Worm (Caenorhabditis elegans) whole organism, L4 larva: ENCODE measurements around the gene R08C7.1.
A peak's percentile ranks its signal among the peaks of the same experiment; 100 is the strongest.

Source experiments
- D1046.2 ChIP-seq: fragments of 200-800 bp; sonication (Bioruptor generic); IDR thresholded peaks from 2 replicates; pipeline ENCODE4 v1.3.6; 2022; ENCODE audit warnings: missing genetic modification characterization, missing compliant biosample characterization
- F26F4.8 ChIP-seq: fragments of 200-800 bp; sonication (Bioruptor generic); conservative IDR thresholded peaks from 2 replicates; pipeline ENCODE4 v1.3.6; 2022; ENCODE audit warnings: missing genetic modification characterization, missing compliant biosample characterization
- F37D6.2 ChIP-seq: sonication (generic microtip); optimal IDR thresholded peaks from 2 replicates; lab custom pipeline; 2016; ENCODE audit warnings: mild to moderate bottlenecking, missing genetic modification characterization, missing compliant biosample characterization
- Y105C5A.15 ChIP-seq: fragments of 200-800 bp; sonication (Bioruptor generic); IDR thresholded peaks from 2 replicates; pipeline ENCODE4 v1.3.6; 2022; ENCODE audit warnings: missing genetic modification characterization, missing compliant biosample characterization
- Y48G9A.11 ChIP-seq: fragments of 200-800 bp; sonication (Bioruptor generic); IDR thresholded peaks from 2 replicates; pipeline ENCODE4 v1.3.6; 2022; ENCODE audit warnings: missing genetic modification reagents, missing genetic modification characterization, missing compliant biosample characterization
- ZK546.5 ChIP-seq, 2 experiments: sonication (generic microtip); optimal IDR thresholded peaks; 2 replicates each; lab custom pipeline; 2017; ENCODE audit warnings: missing biosample characterization in 2 of 2, missing genetic modification characterization in 2 of 2
- aly-2 ChIP-seq: sonication (generic microtip); optimal IDR thresholded peaks from 2 replicates; lab custom pipeline; 2018; ENCODE audit warnings: missing biosample characterization, missing genetic modification characterization
- arid-1 ChIP-seq: fragments of 200-800 bp; sonication (Bioruptor generic); conservative IDR thresholded peaks from 2 replicates; pipeline ENCODE4 v1.3.6; 2022; ENCODE audit warnings: missing genetic modification reagents, missing genetic modification characterization, missing compliant biosample characterization
- ceh-32 ChIP-seq: sonication (generic microtip); optimal IDR thresholded peaks from 2 replicates; lab custom pipeline; 2016; ENCODE audit warnings: mild to moderate bottlenecking, missing genetic modification characterization, missing compliant biosample characterization; ENCODE audit not compliant: poor library complexity
- ceh-44 ChIP-seq: fragments of 200-800 bp; sonication (Bioruptor generic); IDR thresholded peaks from 2 replicates; pipeline ENCODE4 v1.3.6; 2022; ENCODE audit warnings: missing genetic modification reagents, missing genetic modification characterization, missing compliant biosample characterization
- cey-2 ChIP-seq: sonication (generic microtip); optimal IDR thresholded peaks from 3 replicates; lab custom pipeline; 2017; ENCODE audit warnings: missing genetic modification characterization, mild to moderate bottlenecking, missing compliant biosample characterization, antibody characterized with exemption, borderline replicate concordance; ENCODE audit not compliant: insufficient read depth
- ctbp-1 ChIP-seq: fragments of 200-800 bp; sonication (Bioruptor generic); IDR thresholded peaks from 2 replicates; pipeline ENCODE4 v1.3.6; 2022; ENCODE audit warnings: missing genetic modification reagents, missing genetic modification characterization, missing compliant biosample characterization
- daf-12 ChIP-seq: fragments of 150-350 bp; optimal IDR thresholded peaks from 2 replicates; lab custom pipeline; 2014; ENCODE audit warnings: missing biosample characterization, missing genetic modification reagents, missing genetic modification characterization
- daf-16 ChIP-seq, 3 experiments: sonication (generic microtip); optimal IDR thresholded peaks; 2 replicates each; lab custom pipeline; 2016 to 2017; ENCODE audit warnings: missing genetic modification characterization in 3 of 3, missing genetic modification reagents in 3 of 3, mild to moderate bottlenecking in 2 of 3, missing compliant biosample characterization in 2 of 3, missing biosample characterization in 1 of 3, moderate library complexity in 1 of 3
- daf-8 ChIP-seq: fragments of 200-800 bp; sonication (Bioruptor generic); IDR thresholded peaks from 2 replicates; pipeline ENCODE4 v1.3.6; 2022; ENCODE audit warnings: missing genetic modification characterization, missing compliant biosample characterization
- dmd-6 ChIP-seq: fragments of 200-800 bp; sonication (Bioruptor generic); IDR thresholded peaks from 2 replicates; pipeline ENCODE4 v1.3.6; 2022; ENCODE audit warnings: missing genetic modification reagents, missing genetic modification characterization, missing compliant biosample characterization
- dve-1 ChIP-seq: sonication (generic microtip); optimal IDR thresholded peaks from 2 replicates; lab custom pipeline; 2017; ENCODE audit warnings: antibody characterized with exemption, mild to moderate bottlenecking, missing genetic modification characterization, missing compliant biosample characterization; ENCODE audit not compliant: insufficient read depth
- egl-27 ChIP-seq: sonication (generic microtip); optimal IDR thresholded peaks from 3 replicates; lab custom pipeline; 2017; ENCODE audit warnings: missing biosample characterization, missing genetic modification reagents, missing genetic modification characterization
- egl-43 ChIP-seq: fragments of 200-800 bp; sonication (Bioruptor generic); IDR thresholded peaks from 2 replicates; pipeline ENCODE4 v1.3.6; 2022; ENCODE audit warnings: missing genetic modification reagents, missing genetic modification characterization, missing compliant biosample characterization
- gei-8 ChIP-seq: fragments of 200-800 bp; sonication (Bioruptor generic); optimal IDR thresholded peaks from 2 replicates; lab custom pipeline; 2018; ENCODE audit warnings: mild to moderate bottlenecking, missing genetic modification characterization, missing compliant biosample characterization
- hif-1 ChIP-seq, 2 experiments: sonication (generic microtip); optimal IDR thresholded peaks; 2 replicates each; lab custom pipeline; 2016 to 2017; ENCODE audit warnings: missing compliant biosample characterization in 2 of 2, missing genetic modification characterization in 2 of 2, missing genetic modification reagents in 2 of 2, missing genotype in 2 of 2, mild to moderate bottlenecking in 1 of 2
- hlh-11 ChIP-seq: fragments of 200-800 bp; sonication (Bioruptor generic); optimal IDR thresholded peaks from 2 replicates; lab custom pipeline; 2018; ENCODE audit warnings: mild to moderate bottlenecking, missing genetic modification characterization, missing compliant biosample characterization
- hlh-30 ChIP-seq: sonication (generic microtip); optimal IDR thresholded peaks from 2 replicates; lab custom pipeline; 2017; ENCODE audit warnings: antibody characterized with exemption, mild to moderate bottlenecking, missing genetic modification characterization, missing compliant biosample characterization; ENCODE audit not compliant: insufficient read depth
- lim-7 ChIP-seq: fragments of 200-800 bp; sonication (Bioruptor generic); IDR thresholded peaks from 2 replicates; pipeline ENCODE4 v1.3.6; 2022; ENCODE audit warnings: missing genetic modification characterization, missing compliant biosample characterization
- lir-3 ChIP-seq: sonication (generic microtip); optimal IDR thresholded peaks from 2 replicates; lab custom pipeline; 2016; ENCODE audit warnings: mild to moderate bottlenecking, missing genetic modification characterization, missing compliant biosample characterization
- madf-9 ChIP-seq: fragments of 200-800 bp; sonication (Bioruptor generic); conservative IDR thresholded peaks from 2 replicates; pipeline ENCODE4 v1.3.6; 2022; ENCODE audit warnings: missing genetic modification reagents, missing genetic modification characterization, missing compliant biosample characterization
- mdt-29 ChIP-seq: fragments of 200-800 bp; sonication (Bioruptor generic); IDR thresholded peaks from 2 replicates; pipeline ENCODE4 v1.3.6; 2022; ENCODE audit warnings: missing genetic modification reagents, missing genetic modification characterization, missing compliant biosample characterization
- mxl-3 ChIP-seq: fragments of 200-800 bp; sonication (Bioruptor generic); optimal IDR thresholded peaks from 2 replicates; lab custom pipeline; 2018; ENCODE audit warnings: mild to moderate bottlenecking, missing genetic modification characterization, missing compliant biosample characterization
- nhr-10 ChIP-seq: fragments of 150-350 bp; optimal IDR thresholded peaks from 2 replicates; lab custom pipeline; 2014; ENCODE audit warnings: missing biosample characterization, missing genetic modification characterization
- nhr-111 ChIP-seq: fragments of 200-800 bp; sonication (Bioruptor generic); optimal IDR thresholded peaks from 2 replicates; lab custom pipeline; 2018; ENCODE audit warnings: mild to moderate bottlenecking, missing genetic modification characterization, missing compliant biosample characterization
- nhr-28 ChIP-seq: fragments of 150-350 bp; optimal IDR thresholded peaks from 2 replicates; lab custom pipeline; 2014; ENCODE audit warnings: missing biosample characterization, missing genetic modification characterization
- nhr-42 ChIP-seq: fragments of 200-800 bp; sonication (Bioruptor generic); IDR thresholded peaks from 2 replicates; pipeline ENCODE4 v1.3.6; 2022; ENCODE audit warnings: missing genetic modification characterization, missing compliant biosample characterization
- nhr-48 ChIP-seq: sonication (generic microtip); optimal IDR thresholded peaks from 2 replicates; lab custom pipeline; 2016; ENCODE audit warnings: mild to moderate bottlenecking, missing genetic modification characterization, missing compliant biosample characterization
- pqm-1 ChIP-seq: sonication (generic microtip); optimal IDR thresholded peaks from 2 replicates; lab custom pipeline; 2017; ENCODE audit warnings: missing biosample characterization, missing genetic modification characterization
- saeg-2 ChIP-seq: fragments of 200-800 bp; sonication (Bioruptor generic); IDR thresholded peaks from 2 replicates; pipeline ENCODE4 v1.3.6; 2022; ENCODE audit warnings: missing genetic modification reagents, missing genetic modification characterization, missing compliant biosample characterization
- sdz-12 ChIP-seq: fragments of 200-800 bp; sonication (Bioruptor generic); optimal IDR thresholded peaks from 2 replicates; lab custom pipeline; 2018; ENCODE audit warnings: mild to moderate bottlenecking, missing genetic modification characterization, missing compliant biosample characterization
- set-16 ChIP-seq: fragments of 200-800 bp; sonication (Bioruptor generic); IDR thresholded peaks from 2 replicates; pipeline ENCODE4 v1.3.6; 2022; ENCODE audit warnings: missing genetic modification reagents, missing genetic modification characterization, missing compliant biosample characterization
- spr-3 ChIP-seq: fragments of 200-800 bp; sonication (Bioruptor generic); optimal IDR thresholded peaks from 2 replicates; lab custom pipeline; 2018; ENCODE audit warnings: mild to moderate bottlenecking, missing genetic modification characterization, missing compliant biosample characterization
- tra-1 ChIP-seq: fragments of 200-800 bp; sonication (Bioruptor generic); IDR thresholded peaks from 2 replicates; pipeline ENCODE4 v1.3.6; 2022; ENCODE audit warnings: missing genetic modification reagents, missing genetic modification characterization, missing compliant biosample characterization
- unc-130 ChIP-seq: sonication (generic microtip); optimal IDR thresholded peaks from 2 replicates; lab custom pipeline; 2016; ENCODE audit warnings: missing genetic modification reagents, missing genetic modification characterization, missing compliant biosample characterization
- zag-1 ChIP-seq: fragments of 150-350 bp; optimal IDR thresholded peaks from 2 replicates; lab custom pipeline; 2014; ENCODE audit warnings: missing biosample characterization, missing genetic modification characterization
- zip-2 ChIP-seq: fragments of 150-350 bp; optimal IDR thresholded peaks from 2 replicates; lab custom pipeline; 2014; ENCODE audit warnings: missing biosample characterization, missing genetic modification characterization
- ztf-7 ChIP-seq: fragments of 150-350 bp; optimal IDR thresholded peaks from 2 replicates; lab custom pipeline; 2014; ENCODE audit warnings: missing biosample characterization, missing genetic modification characterization

The R08C7.1 gene

DNA sequence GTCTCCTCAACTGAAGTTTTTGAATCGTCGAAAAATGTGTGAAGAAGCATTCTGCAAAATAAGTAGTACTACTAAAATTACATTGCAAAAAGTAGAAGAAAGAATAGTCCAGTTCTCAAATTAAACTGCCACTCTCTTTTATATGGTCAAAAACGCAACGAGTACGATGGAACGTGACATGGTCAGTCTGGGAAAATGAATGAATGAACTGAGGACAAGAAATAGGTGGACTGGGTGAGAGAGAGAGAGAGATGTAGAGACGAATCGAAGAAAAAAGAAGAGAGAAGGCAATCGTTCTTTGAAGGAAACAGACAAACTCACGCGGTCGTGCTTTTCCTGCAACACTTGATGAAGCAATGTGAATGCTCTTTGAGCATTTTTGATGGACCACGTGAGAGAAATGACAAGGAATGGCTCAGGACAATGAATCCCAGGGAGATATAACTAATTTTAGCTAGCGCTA, 25.4 kb downstream of the R08C7.1 start, which contains the start of gene M01H9.3 (continued):
- no peak for TF ChIP-seq Y48G9A.11 (GFP tag; lab: Robert Waterston, UW)
- peak; percentile 74 for TF ChIP-seq dve-1 (tag; lab: Kevin White, UChicago)
- no peak for TF ChIP-seq aly-2 (tag; lab: Kevin White, UChicago)
- no peak for TF ChIP-seq ztf-7 (tag; lab: Kevin White, UChicago)
- TF ChIP-seq ctbp-1, result no peak
- no peak for TF ChIP-seq D1046.2 (GFP tag; lab: Robert Waterston, UW)
- TF ChIP-seq nhr-10 (tag; lab: Kevin White, UChicago), result no peak
- peak; percentile 95 for TF ChIP-seq hlh-30 (tag; lab: Kevin White, UChicago)
- no peak for TF ChIP-seq zip-2 (tag; lab: Kevin White, UChicago)
- TF ChIP-seq hlh-11, result peak; percentile 87
- no peak for TF ChIP-seq daf-8 (GFP tag; lab: Robert Waterston, UW)
- peak; percentile 46 for TF ChIP-seq mxl-3

DNA sequence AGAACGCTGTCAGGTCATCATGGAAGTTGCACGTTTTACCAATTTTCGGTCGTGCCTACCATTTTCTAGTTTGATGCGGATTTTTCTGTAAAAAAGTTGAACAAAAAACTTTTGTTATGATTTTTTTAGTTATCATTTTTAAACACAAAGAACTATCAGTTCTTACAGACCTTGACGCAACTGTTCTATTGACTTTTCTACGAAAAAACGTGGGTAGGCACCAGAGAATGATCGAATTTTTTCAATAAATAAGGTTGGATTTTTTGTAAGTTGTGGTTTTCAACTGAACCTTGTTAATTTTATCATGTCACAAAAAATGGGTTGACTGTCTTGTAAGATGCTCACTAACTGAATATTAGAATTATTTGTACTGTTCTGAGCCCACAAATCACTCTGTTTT, 26.9 kb downstream of the R08C7.1 start:
- TF ChIP-seq sdz-12 (no peak), saeg-2 (GFP tag; lab: Robert Waterston, UW) (no peak), hlh-11 (peak; percentile 12), hif-1 (tag; optimal IDR thresholded peaks at IDR 0.05; lab: Kevin White, UChicago) (peak in 1 of 2 experiments; percentile 89), daf-16 (GFP tag; optimal IDR thresholded peaks at IDR 0.05; lab: Kevin White, UChicago) (no peak), daf-16 (tag; optimal IDR thresholded peaks at IDR 0.05; lab: Kevin White, UChicago) (peak; percentile 29), nhr-48 (tag; lab: Kevin White, UChicago) (peak; percentile 47), egl-27 (no peak), dve-1 (tag; lab: Kevin White, UChicago) (peak; percentile 36), dmd-6 (GFP tag; lab: Robert Waterston, UW) (peak; percentile 47), daf-12 (tag; lab: Kevin White, UChicago) (no peak)

DNA sequence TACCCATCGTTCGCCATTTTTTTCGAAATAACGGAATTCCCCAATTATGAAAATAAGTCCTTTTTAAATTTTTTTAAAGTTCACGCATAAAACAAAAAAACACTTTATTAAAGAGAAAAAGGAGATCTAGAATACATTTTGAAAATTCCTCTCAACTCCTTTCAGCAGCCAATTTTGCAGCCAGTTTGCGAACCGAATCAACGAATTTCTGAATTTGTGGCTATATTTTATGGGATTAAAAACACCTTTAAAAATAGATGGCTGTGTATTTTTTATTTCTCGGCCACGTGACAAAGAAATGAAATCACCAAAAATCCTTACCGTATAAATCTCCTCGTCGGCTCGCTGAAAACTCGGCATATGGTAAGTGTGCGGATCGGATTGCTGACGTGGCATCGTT, 28.4 kb downstream of the R08C7.1 start, which contains the start of gene M01H9.10:
Gene M01H9.10, minus strand, starts transcription at position 101 of the 400 bp plus-strand sequence.
- TF ChIP-seq gei-8 (no peak), tra-1 (no peak), saeg-2 (GFP tag; lab: Robert Waterston, UW) (no peak), spr-3 (GFP tag; lab: Kevin White, UChicago) (no peak), madf-9 (no peak), Y105C5A.15 (GFP tag; lab: Robert Waterston, UW) (no peak), lim-7 (GFP tag; lab: Robert Waterston, UW) (no peak), ceh-32 (no peak), nhr-42 (no peak), egl-27 (no peak), nhr-111 (GFP tag; lab: Kevin White, UChicago) (no peak), zag-1 (no peak), mdt-29 (GFP tag; lab: Robert Waterston, UW) (no peak)

DNA sequence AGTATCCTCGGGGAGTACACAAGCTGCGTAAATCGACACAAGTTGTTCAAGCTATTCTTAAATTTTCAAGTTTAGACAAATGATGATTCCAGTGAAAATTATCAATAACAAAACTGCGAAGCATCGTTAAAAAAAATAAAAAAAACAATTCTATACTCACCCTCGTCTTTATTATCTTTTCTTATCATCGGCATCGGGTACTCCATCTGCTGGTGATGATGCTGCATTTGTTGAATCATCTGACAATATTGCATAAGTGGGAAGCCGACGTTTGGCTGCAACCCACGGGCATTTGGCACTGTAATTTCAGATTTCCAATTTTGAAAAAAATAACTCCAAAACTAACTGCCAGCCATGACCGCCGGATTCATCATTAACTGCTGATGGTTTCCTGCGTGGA, 29.6 kb downstream of the R08C7.1 start:
- no peak for TF ChIP-seq F26F4.8 (GFP tag; lab: Robert Waterston, UW)
- TF ChIP-seq arid-1 (GFP tag; lab: Robert Waterston, UW), result no peak
- peak; percentile 41 for TF ChIP-seq hlh-30 (tag; lab: Kevin White, UChicago)
- TF ChIP-seq daf-16 (GFP tag; optimal IDR thresholded peaks at IDR 0.05; lab: Kevin White, UChicago), result no peak
- peak; percentile 59 for TF ChIP-seq daf-16 (tag; optimal IDR thresholded peaks at IDR 0.05; lab: Kevin White, UChicago)
- TF ChIP-seq cey-2 (tag; lab: Kevin White, UChicago), result no peak
- no peak for TF ChIP-seq ceh-44 (GFP tag; lab: Robert Waterston, UW)
- TF ChIP-seq set-16 (GFP tag; lab: Robert Waterston, UW), result no peak
- TF ChIP-seq lir-3 (tag; lab: Kevin White, UChicago), result no peak
- no peak for TF ChIP-seq spr-3 (GFP tag; lab: Kevin White, UChicago)
- TF ChIP-seq ZK546.5 (tag; optimal IDR thresholded peaks at IDR 0.05; lab: Kevin White, UChicago), result no peak
- peak; percentile 6 for TF ChIP-seq pqm-1 (tag; lab: Kevin White, UChicago)
- TF ChIP-seq nhr-28, result peak; percentile 31
- TF ChIP-seq dve-1 (tag; lab: Kevin White, UChicago), result peak; percentile 13
- TF ChIP-seq unc-130 (GFP tag; lab: Kevin White, UChicago), result no peak
- no peak for TF ChIP-seq F37D6.2 (tag; lab: Kevin White, UChicago)
- TF ChIP-seq egl-43 (GFP tag; lab: Robert Waterston, UW), result no peak
